Fruit fly (Drosophila melanogaster) whole organism, embryonic: ENCODE data around the gene RPA1.

ENCODE experiments used
- B-H1 ChIP-seq: fragments of 200-800 bp; sonication (Bioruptor generic); IDR thresholded peaks from 3 replicates; pipeline ENCODE4 v1.3.6; 2022; ENCODE audit warnings: missing biosample characterization, missing genetic modification characterization
- B-H2 ChIP-seq: fragments of 200-800 bp; sonication (Bioruptor generic); optimal IDR thresholded peaks from 2 replicates; lab custom pipeline; 2018; ENCODE audit warnings: missing biosample characterization, mild to moderate bottlenecking, missing genetic modification characterization
- BEAF-32 ChIP-seq: fragments of 200-800 bp; sonication (Bioruptor generic); optimal IDR thresholded peaks from 3 replicates; lab custom pipeline; 2017; ENCODE audit warnings: missing biosample characterization, missing genetic modification characterization, mild to moderate bottlenecking, moderate library complexity, missing genetic modification reagents
- CG10543 ChIP-seq: fragments of 200-800 bp; sonication (Bioruptor generic); optimal IDR thresholded peaks from 3 replicates; lab custom pipeline; 2017; ENCODE audit warnings: missing biosample characterization, mild to moderate bottlenecking, missing genetic modification characterization, moderate library complexity
- CG11504 ChIP-seq: fragments of 200-800 bp; sonication (Bioruptor generic); optimal IDR thresholded peaks from 3 replicates; lab custom pipeline; 2019; ENCODE audit warnings: missing biosample characterization, mild to moderate bottlenecking, missing genetic modification characterization, moderate library complexity
- CG12104 ChIP-seq: fragments of 200-800 bp; sonication (Bioruptor generic); optimal IDR thresholded peaks from 3 replicates; lab custom pipeline; 2016; ENCODE audit warnings: missing biosample characterization, missing genetic modification characterization
- CG13287 ChIP-seq: fragments of 200-800 bp; sonication (Bioruptor generic); IDR thresholded peaks from 2 replicates; pipeline ENCODE4 v1.3.6; 2022; ENCODE audit warnings: missing biosample characterization, missing genetic modification characterization; ENCODE audit not compliant: partially characterized antibody
- CG13296 ChIP-seq: fragments of 200-800 bp; sonication (Bioruptor generic); optimal IDR thresholded peaks from 3 replicates; lab custom pipeline; 2018; ENCODE audit warnings: missing biosample characterization, mild to moderate bottlenecking, missing genetic modification characterization
- CG13424 ChIP-seq: fragments of 200-800 bp; sonication (Bioruptor generic); optimal IDR thresholded peaks from 2 replicates; lab custom pipeline; 2019; ENCODE audit warnings: missing biosample characterization, mild to moderate bottlenecking, missing genetic modification characterization, moderate library complexity
- CG15514 ChIP-seq: fragments of 200-800 bp; sonication (Bioruptor generic); optimal IDR thresholded peaks from 3 replicates; lab custom pipeline; 2017; ENCODE audit warnings: missing biosample characterization, missing genetic modification characterization, mild to moderate bottlenecking, moderate library complexity, missing genetic modification reagents
- CG1647 ChIP-seq: fragments of 200-800 bp; sonication (Bioruptor generic); optimal IDR thresholded peaks from 3 replicates; lab custom pipeline; 2016; ENCODE audit warnings: missing biosample characterization, missing genetic modification characterization
- CG2116 ChIP-seq: fragments of 200-800 bp; sonication (Bioruptor generic); optimal IDR thresholded peaks from 3 replicates; lab custom pipeline; 2018; ENCODE audit warnings: missing biosample characterization, mild to moderate bottlenecking, missing genetic modification characterization
- CG2199 ChIP-seq: fragments of 200-800 bp; sonication (Bioruptor generic); IDR thresholded peaks from 3 replicates; pipeline ENCODE4 v1.3.6; 2022; ENCODE audit warnings: missing biosample characterization, missing genetic modification characterization
- CG2875 ChIP-seq: fragments of 200-800 bp; sonication (Bioruptor generic); optimal IDR thresholded peaks from 2 replicates; lab custom pipeline; 2017; ENCODE audit warnings: missing biosample characterization, mild to moderate bottlenecking, missing genetic modification characterization, missing genetic modification reagents
- CG32767 ChIP-seq: fragments of 200-800 bp; sonication (Bioruptor generic); IDR thresholded peaks from 2 replicates; pipeline ENCODE4 v1.3.6; 2022; ENCODE audit warnings: missing biosample characterization, missing genetic modification characterization
- CG3995 ChIP-seq: fragments of 200-800 bp; sonication (Bioruptor generic); optimal IDR thresholded peaks from 3 replicates; lab custom pipeline; 2016; ENCODE audit warnings: missing biosample characterization, missing genetic modification characterization
- CG4328 ChIP-seq: fragments of 200-800 bp; sonication (Bioruptor generic); optimal IDR thresholded peaks from 3 replicates; lab custom pipeline; 2017; ENCODE audit warnings: missing biosample characterization, missing genetic modification reagents, missing genetic modification characterization
- CG4707 ChIP-seq: fragments of 200-800 bp; sonication (Bioruptor generic); optimal IDR thresholded peaks from 2 replicates; lab custom pipeline; 2018; ENCODE audit warnings: missing biosample characterization, mild to moderate bottlenecking, missing genetic modification characterization, moderate library complexity
- CG4820 ChIP-seq: fragments of 200-800 bp; sonication (Bioruptor generic); optimal IDR thresholded peaks from 3 replicates; lab custom pipeline; 2016; ENCODE audit warnings: missing biosample characterization, missing genetic modification characterization
- CG5180 ChIP-seq: fragments of 200-800 bp; sonication (Bioruptor generic); optimal IDR thresholded peaks from 3 replicates; lab custom pipeline; 2017; ENCODE audit warnings: missing biosample characterization, missing genetic modification characterization, mild to moderate bottlenecking, moderate library complexity, missing genetic modification reagents
- CG7271 ChIP-seq: fragments of 200-800 bp; sonication (Bioruptor generic); optimal IDR thresholded peaks from 2 replicates; lab custom pipeline; 2018; ENCODE audit warnings: missing biosample characterization, mild to moderate bottlenecking, missing genetic modification characterization, moderate library complexity
- CG7556 ChIP-seq: fragments of 200-800 bp; sonication (Bioruptor generic); optimal IDR thresholded peaks from 2 replicates; lab custom pipeline; 2017; ENCODE audit warnings: missing biosample characterization, mild to moderate bottlenecking, missing genetic modification characterization
- CTCF ChIP-seq: fragments of 200-800 bp; sonication (Bioruptor generic); optimal IDR thresholded peaks from 2 replicates; lab custom pipeline; 2017; ENCODE audit warnings: missing biosample characterization, mild to moderate bottlenecking, missing genetic modification characterization, moderate library complexity
- CoRest ChIP-seq: fragments of 200-800 bp; sonication (Bioruptor generic); optimal IDR thresholded peaks from 3 replicates; lab custom pipeline; 2018; ENCODE audit warnings: missing biosample characterization, mild to moderate bottlenecking, missing genetic modification characterization, moderate library complexity
- HLH3B ChIP-seq: fragments of 200-800 bp; sonication (Bioruptor generic); IDR thresholded peaks from 2 replicates; pipeline ENCODE4 v1.3.6; 2022; ENCODE audit warnings: missing biosample characterization, missing genetic modification characterization
- MBD-R2 ChIP-seq: fragments of 200-800 bp; sonication (Bioruptor generic); IDR thresholded peaks from 2 replicates; pipeline ENCODE4 v1.3.6; 2022; ENCODE audit warnings: missing biosample characterization, missing genetic modification characterization
- MTF-1 ChIP-seq: fragments of 200-800 bp; sonication (Bioruptor generic); optimal IDR thresholded peaks from 2 replicates; lab custom pipeline; 2018; ENCODE audit warnings: missing biosample characterization, mild to moderate bottlenecking, missing genetic modification characterization, borderline replicate concordance
- Myb ChIP-seq: fragments of 200-800 bp; sonication (Bioruptor generic); optimal IDR thresholded peaks from 2 replicates; lab custom pipeline; 2016; ENCODE audit warnings: missing biosample characterization, missing genetic modification characterization
- Nf-YC ChIP-seq: fragments of 200-800 bp; optimal IDR thresholded peaks from 3 replicates; lab custom pipeline; 2019; ENCODE audit warnings: missing biosample characterization, mild to moderate bottlenecking, missing genetic modification characterization, moderate library complexity
- PHDP ChIP-seq: fragments of 200-800 bp; sonication (Bioruptor generic); optimal IDR thresholded peaks from 3 replicates; lab custom pipeline; 2018; ENCODE audit warnings: missing biosample characterization, mild to moderate bottlenecking, missing genetic modification characterization, moderate library complexity
- Sin3A ChIP-seq: fragments of >200 bp; optimal IDR thresholded peaks from 2 replicates; lab custom pipeline; 2018
- Sry-β ChIP-seq: fragments of 200-800 bp; sonication (Bioruptor generic); optimal IDR thresholded peaks from 2 replicates; lab custom pipeline; 2018; ENCODE audit warnings: missing biosample characterization, mild to moderate bottlenecking, missing genetic modification characterization, moderate library complexity
- ato ChIP-seq: fragments of 200-800 bp; sonication (Bioruptor generic); IDR thresholded peaks from 2 replicates; pipeline ENCODE4 v1.3.6; 2022; ENCODE audit warnings: missing biosample characterization, missing genetic modification characterization; ENCODE audit not compliant: partially characterized antibody
- bbx ChIP-seq: fragments of 200-800 bp; sonication (Bioruptor generic); IDR thresholded peaks from 2 replicates; pipeline ENCODE4 v1.3.6; 2022; ENCODE audit warnings: missing biosample characterization, missing genetic modification characterization; ENCODE audit not compliant: partially characterized antibody
- btn ChIP-seq: fragments of 200-800 bp; sonication (Bioruptor generic); optimal IDR thresholded peaks from 2 replicates; lab custom pipeline; 2016; ENCODE audit warnings: missing biosample characterization, missing genetic modification characterization
- cas ChIP-seq: fragments of 200-800 bp; sonication (Bioruptor generic); IDR thresholded peaks from 2 replicates; pipeline ENCODE4 v1.3.6; 2022; ENCODE audit warnings: missing biosample characterization, missing genetic modification characterization
- dan ChIP-seq: fragments of 200-800 bp; sonication (Bioruptor generic); IDR thresholded peaks from 2 replicates; pipeline ENCODE4 v1.3.6; 2022; ENCODE audit warnings: missing biosample characterization, missing genetic modification characterization
- ems ChIP-seq: fragments of 200-800 bp; sonication (Bioruptor generic); optimal IDR thresholded peaks from 3 replicates; lab custom pipeline; 2016; ENCODE audit warnings: missing biosample characterization, missing genetic modification characterization
- fu2 ChIP-seq: fragments of 200-800 bp; sonication (Bioruptor generic); optimal IDR thresholded peaks from 2 replicates; lab custom pipeline; 2016; ENCODE audit warnings: missing biosample characterization, missing genetic modification characterization
- gt ChIP-seq: fragments of 200-800 bp; sonication (Bioruptor generic); IDR thresholded peaks from 2 replicates; pipeline ENCODE4 v1.3.6; 2022; ENCODE audit warnings: missing biosample characterization, missing genetic modification characterization
- kay ChIP-seq: fragments of 200-800 bp; sonication (Bioruptor generic); optimal IDR thresholded peaks from 2 replicates; lab custom pipeline; 2016; ENCODE audit warnings: missing biosample characterization, missing genetic modification characterization
- knrl ChIP-seq: fragments of 200-800 bp; sonication (Bioruptor generic); IDR thresholded peaks from 3 replicates; pipeline ENCODE4 v1.3.6; 2022; ENCODE audit warnings: missing biosample characterization, missing genetic modification characterization; ENCODE audit not compliant: partially characterized antibody
- mam ChIP-seq: fragments of 200-800 bp; sonication (Bioruptor generic); optimal IDR thresholded peaks from 3 replicates; lab custom pipeline; 2016; ENCODE audit warnings: missing biosample characterization, missing genetic modification characterization
- nerfin-1 ChIP-seq: fragments of 200-800 bp; sonication (Bioruptor generic); optimal IDR thresholded peaks from 3 replicates; lab custom pipeline; 2019; ENCODE audit warnings: missing biosample characterization, mild to moderate bottlenecking, missing genetic modification characterization, moderate library complexity
- nmo ChIP-seq: fragments of 200-800 bp; sonication (Bioruptor generic); optimal IDR thresholded peaks from 2 replicates; lab custom pipeline; 2018; ENCODE audit warnings: missing biosample characterization, mild to moderate bottlenecking, missing genetic modification characterization, moderate library complexity
- pzg ChIP-seq: fragments of 200-800 bp; sonication (Bioruptor generic); optimal IDR thresholded peaks from 3 replicates; lab custom pipeline; 2018; ENCODE audit warnings: missing biosample characterization, mild to moderate bottlenecking, missing genetic modification characterization, moderate library complexity
- seq ChIP-seq: fragments of 200-800 bp; sonication (Bioruptor generic); IDR thresholded peaks from 2 replicates; pipeline ENCODE4 v1.3.6; 2022; ENCODE audit warnings: missing biosample characterization, missing genetic modification characterization
- slbo ChIP-seq: fragments of 200-800 bp; sonication (Bioruptor generic); IDR thresholded peaks from 2 replicates; pipeline ENCODE4 v1.3.6; 2022; ENCODE audit warnings: missing biosample characterization, missing genetic modification characterization
- stwl ChIP-seq: fragments of 200-800 bp; sonication (Bioruptor generic); optimal IDR thresholded peaks from 3 replicates; lab custom pipeline; 2018; ENCODE audit warnings: missing biosample characterization, mild to moderate bottlenecking, missing genetic modification characterization, moderate library complexity
- tin ChIP-seq: fragments of 200-800 bp; sonication (Bioruptor generic); optimal IDR thresholded peaks from 3 replicates; lab custom pipeline; 2016; ENCODE audit warnings: missing biosample characterization, missing genetic modification characterization
- zen2 ChIP-seq: fragments of 200-800 bp; sonication (Bioruptor generic); IDR thresholded peaks from 3 replicates; pipeline ENCODE4 v1.3.6; 2022; ENCODE audit warnings: missing biosample characterization, missing genetic modification characterization; ENCODE audit not compliant: partially characterized antibody

Gene RPA1

DNA sequence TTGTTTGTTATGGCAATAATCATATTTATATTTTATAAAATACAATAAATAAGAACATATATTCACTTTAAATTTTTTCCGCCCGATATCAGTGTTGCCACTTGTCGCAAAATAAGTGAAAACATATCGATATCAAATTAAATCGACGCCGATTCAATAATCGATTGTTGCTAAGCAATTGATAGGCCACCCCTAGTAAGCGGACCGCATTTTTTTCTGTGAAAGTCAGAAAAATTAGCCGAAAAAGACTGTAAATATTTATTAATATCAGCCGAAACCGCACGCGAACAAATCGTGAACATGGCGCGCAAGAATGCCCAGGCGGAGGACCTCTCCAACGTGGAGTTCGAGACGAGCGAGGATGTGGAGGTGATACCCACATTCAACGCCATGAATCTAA is 48.8 kb upstream of the RPA1 start, which contains the start of gene CG7483 (continued):
- TF ChIP-seq gt (GFP tag; lab: Robert Waterston, UW) (no peak), MTF-1 (GFP tag; lab: Kevin White, UChicago) (no peak), CG10543 (GFP tag; lab: Kevin White, UChicago) (no peak), MBD-R2 (peak; percentile 62), fu2 (GFP tag; lab: Kevin White, UChicago) (no peak), HLH3B (GFP tag; lab: Robert Waterston, UW) (no peak), CG32767 (no peak; the same call in 1 of the 2 replicates), CG2116 (GFP tag; lab: Kevin White, UChicago) (peak; percentile 70), cas (no peak), Sry-β (GFP tag; lab: Kevin White, UChicago) (no peak), CG1647 (no peak), CG13296 (GFP tag; lab: Kevin White, UChicago) (no peak), B-H1 (GFP tag; lab: Robert Waterston, UW) (no peak), pzg (GFP tag; lab: Kevin White, UChicago) (peak; percentile 76), CG4707 (GFP tag; lab: Kevin White, UChicago) (no peak), nerfin-1 (tag; lab: Kevin White, UChicago) (no peak), CG13424 (tag; lab: Kevin White, UChicago) (no peak), dan (no peak), ems (GFP tag; lab: Kevin White, UChicago) (no peak), btn (GFP tag; lab: Kevin White, UChicago) (no peak), knrl (GFP tag; lab: Robert Waterston, UW) (peak; percentile 78), kay (GFP tag; lab: Kevin White, UChicago) (no peak), CG3995 (GFP tag; lab: Kevin White, UChicago) (peak; percentile 15), CG13287 (GFP tag; lab: Robert Waterston, UW) (peak; percentile 95), mam (GFP tag; lab: Kevin White, UChicago) (no peak), ato (GFP tag; lab: Robert Waterston, UW) (peak; percentile 90), CG4328 (GFP tag; lab: Kevin White, UChicago) (no peak), tin (GFP tag; lab: Kevin White, UChicago) (no peak), PHDP (no peak), CG4820 (GFP tag; lab: Kevin White, UChicago) (no peak), stwl (tag; lab: Kevin White, UChicago) (peak; percentile 30), CG11504 (peak; percentile 86), zen2 (GFP tag; lab: Robert Waterston, UW) (peak; percentile 75; the same call in 2 of the 3 replicates), B-H2 (GFP tag; lab: Kevin White, UChicago) (no peak), BEAF-32 (GFP tag; lab: Kevin White, UChicago) (peak; percentile 80), CG2875 (GFP tag; lab: Kevin White, UChicago) (no peak), seq (no peak), CG7556 (GFP tag; lab: Kevin White, UChicago) (no peak), Nf-YC (peak; percentile 34), CTCF (no peak), CG15514 (peak; percentile 39), CG5180 (GFP tag; lab: Kevin White, UChicago) (no peak), Myb (GFP tag; lab: Kevin White, UChicago) (peak; percentile 4), CG12104 (GFP tag; lab: Kevin White, UChicago) (no peak), nmo (GFP tag; lab: Kevin White, UChicago) (peak; percentile 22), CG2199 (no peak), CoRest (tag; lab: Kevin White, UChicago) (peak; percentile 10), bbx (GFP tag; lab: Robert Waterston, UW) (peak; percentile 84), CG7271 (tag; lab: Kevin White, UChicago) (peak; percentile 3), Sin3A (lab: Kevin White, UChicago) (peak; percentile 34), slbo (GFP tag; lab: Robert Waterston, UW) (no peak)
